Fruit fly (Drosophila melanogaster): ENCODE data around the gene CG42507.

The CG42507 gene

dm6 chr3L:14781082-14781862, 23.5 kb upstream of the CG42507 start (continued):
- TF ChIP-seq CrebB (tag; optimal IDR thresholded peaks at IDR 0.05) (peak; percentile 80), z (GFP tag; IDR thresholded peaks at IDR 0.05) (peak; percentile 47; the same call in 1 of the 3 replicates), toy (GFP tag; IDR thresholded peaks at IDR 0.05) (no peak), NK7.1 (GFP tag; optimal IDR thresholded peaks at IDR 0.05) (no peak), Hmx (GFP tag; optimal IDR thresholded peaks at IDR 0.05) (no peak), CG7963 (GFP tag; IDR thresholded peaks at IDR 0.05; ENCODE audit: partially characterized antibody) (no peak), pita (GFP tag; optimal IDR thresholded peaks at IDR 0.05) (no peak), CG2202 (tag; optimal IDR thresholded peaks at IDR 0.05) (peak; percentile 13), CG3847 (GFP tag; IDR thresholded peaks at IDR 0.05) (no peak), CG7786 (GFP tag; optimal IDR thresholded peaks at IDR 0.05) (no peak), inv (GFP tag; IDR thresholded peaks at IDR 0.05; ENCODE audit: partially characterized antibody) (no peak), CG1233 (GFP tag; optimal IDR thresholded peaks at IDR 0.05) (peak; percentile 77), CG17385 (GFP tag; optimal IDR thresholded peaks at IDR 0.05) (peak; percentile 72), CG12071 (GFP tag; optimal IDR thresholded peaks at IDR 0.05) (peak; percentile 75), Usf (GFP tag; optimal IDR thresholded peaks at IDR 0.05) (no peak), aop (GFP tag; IDR thresholded peaks at IDR 0.05) (peak; percentile 93), Spps (tag; optimal IDR thresholded peaks at IDR 0.05) (peak; percentile 18), CG6654 (GFP tag; optimal IDR thresholded peaks at IDR 0.05) (peak; percentile 60), GATAe (GFP tag; conservative IDR thresholded peaks at IDR 0.05) (no peak), Deaf1 (tag; optimal IDR thresholded peaks at IDR 0.05) (peak; percentile 28), tap (tag; optimal IDR thresholded peaks at IDR 0.05) (no peak), fd64A (GFP tag; optimal IDR thresholded peaks at IDR 0.05) (peak; percentile 74), PHDP (tag; optimal IDR thresholded peaks at IDR 0.05) (peak; percentile 63), D19A (tag; optimal IDR thresholded peaks at IDR 0.05) (peak; percentile 60), sens-2 (GFP tag; IDR thresholded peaks at IDR 0.05) (no peak), Sry-β (GFP tag; optimal IDR thresholded peaks at IDR 0.05) (peak; percentile 23), sqz (GFP tag; optimal IDR thresholded peaks at IDR 0.05) (peak; percentile 85), Fer2 (tag; optimal IDR thresholded peaks at IDR 0.05) (no peak), CG31224 (GFP tag; IDR thresholded peaks at IDR 0.05) (no peak), CG10959 (GFP tag; IDR thresholded peaks at IDR 0.05) (peak; percentile 49; the same call in 1 of the 2 replicates), fru (optimal IDR thresholded peaks at IDR 0.05) (no peak), Awh (GFP tag; IDR thresholded peaks at IDR 0.05) (peak; percentile 13; the same call in 1 of the 2 replicates), CG16815 (GFP tag; optimal IDR thresholded peaks at IDR 0.05) (peak; percentile 23), kah (GFP tag; optimal IDR thresholded peaks at IDR 0.05) (peak; percentile 61), hb (GFP tag; IDR thresholded peaks at IDR 0.05; ENCODE audit: partially characterized antibody) (no peak), CG4328 (GFP tag; optimal IDR thresholded peaks at IDR 0.05) (peak; percentile 81), crp (GFP tag; optimal IDR thresholded peaks at IDR 0.05) (peak in 1 of 2 experiments; percentile 67), CG14014 (GFP tag; IDR thresholded peaks at IDR 0.05) (peak; percentile 52; the same call in 1 of the 2 replicates), bab2 (GFP tag; optimal IDR thresholded peaks at IDR 0.05) (peak; percentile 31), CG10147 (GFP tag; optimal IDR thresholded peaks at IDR 0.05) (peak; percentile 72), CG10979 (tag; optimal IDR thresholded peaks at IDR 0.05) (peak; percentile 73), Sox100B (GFP tag; optimal IDR thresholded peaks at IDR 0.05) (peak; percentile 89), CG18764 (GFP tag; optimal IDR thresholded peaks at IDR 0.05) (peak; percentile 38), CG18476 (GFP tag; optimal IDR thresholded peaks at IDR 0.05) (no peak), CG10366 (GFP tag; IDR thresholded peaks at IDR 0.05) (peak; percentile 55; the same call in 1 of the 2 replicates), odd (GFP tag; optimal IDR thresholded peaks at IDR 0.05) (peak; percentile 78), CG9797 (GFP tag; optimal IDR thresholded peaks at IDR 0.05) (no peak), CG15073 (GFP tag; optimal IDR thresholded peaks at IDR 0.05) (no peak), vnd (GFP tag; IDR thresholded peaks at IDR 0.05; ENCODE audit: partially characterized antibody) (no peak)
